Fruit fly (Drosophila melanogaster) whole organism, wandering third instar larva: ENCODE data around the gene Alp10.

ENCODE experiments used
- N ChIP-seq: fragments of >200 bp; optimal IDR thresholded peaks from 2 replicates; lab custom pipeline; 2018; ENCODE audit warnings: missing biosample characterization, missing external identifiers, missing genetic modification characterization
- foxo ChIP-seq, 2 experiments: fragments of 200-800 bp; sonication (Bioruptor generic); optimal IDR thresholded peaks; 2 replicates in 1 of 2; 3 replicates in 1 of 2; lab custom pipeline; 2016 to 2017; ENCODE audit warnings: missing biosample characterization in 2 of 2, missing genetic modification characterization in 2 of 2

- TF ChIP-seq foxo (GFP tag; optimal IDR thresholded peaks at IDR 0.05; lab: Kevin White, UChicago) (no peak), N (GFP tag; lab: Kevin White, UChicago) (no peak)
Measured at dm6 chr3L:5565051-5565688, 29.9 kb downstream of the Alp10 start, which contains the start of gene bc10.
